Worm (Caenorhabditis elegans): Measurements from ENCODE around the gene ugt-33.

DNA sequence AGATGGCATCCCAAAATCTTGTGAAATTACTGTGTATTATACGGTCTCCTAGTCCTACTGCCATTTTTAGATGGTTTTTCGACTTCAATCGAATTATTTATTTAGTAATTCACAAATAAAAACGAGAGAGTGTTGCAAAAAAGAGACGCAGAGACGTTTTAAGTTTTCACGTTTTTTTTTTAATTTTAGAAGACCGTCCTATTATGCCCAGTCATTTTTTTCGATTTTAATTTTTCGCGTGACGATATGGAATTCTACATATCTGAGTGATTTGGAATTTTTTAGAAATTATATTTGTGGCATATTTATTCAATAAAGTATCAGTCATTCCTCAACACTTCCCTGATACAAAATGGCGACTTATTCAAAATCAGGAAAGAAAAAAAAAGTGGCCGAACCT is 3.5 kb downstream of the ugt-33 start, which contains the start of gene C35A5.4:
- no peak for TF ChIP-seq unc-39 (tag; optimal IDR thresholded peaks at IDR 0.05)
- TF ChIP-seq elt-1 (tag; optimal IDR thresholded peaks at IDR 0.05): no peak
- TF ChIP-seq aly-2 (tag; optimal IDR thresholded peaks at IDR 0.05): no peak
- TF ChIP-seq lsy-2 (tag; optimal IDR thresholded peaks at IDR 0.05): no peak
- no peak for TF ChIP-seq ceh-16 (tag; optimal IDR thresholded peaks at IDR 0.05)
- TF ChIP-seq ztf-11 (tag; optimal IDR thresholded peaks at IDR 0.05): no peak
- TF ChIP-seq nhr-237 (tag; optimal IDR thresholded peaks at IDR 0.05): no peak
- no peak for TF ChIP-seq zag-1 (tag; optimal IDR thresholded peaks at IDR 0.05)
- no peak for TF ChIP-seq nhr-11 (tag; optimal IDR thresholded peaks at IDR 0.05)
- no peak for TF ChIP-seq nhr-25 (tag; optimal IDR thresholded peaks at IDR 0.05)
- TF ChIP-seq lin-13 (GFP tag; optimal IDR thresholded peaks at IDR 0.05): no peak
- no peak for TF ChIP-seq lin-39 (tag; optimal IDR thresholded peaks at IDR 0.05)
- no peak for TF ChIP-seq F13H6.1 (tag; optimal IDR thresholded peaks at IDR 0.05)

Data from whole organism, L2 larva.